Fruit fly (Drosophila melanogaster) whole organism, embryonic: ENCODE data around the gene CG31661.

Experiments
- Antp ChIP-seq: fragments of 200-800 bp; sonication (Bioruptor generic); optimal IDR thresholded peaks from 3 replicates; lab custom pipeline; 2016; ENCODE audit warnings: missing biosample characterization, missing genetic modification characterization
- Bgb ChIP-seq: fragments of 200-800 bp; sonication (Bioruptor generic); IDR thresholded peaks from 2 replicates; pipeline ENCODE4 v1.3.6; 2022; ENCODE audit warnings: missing biosample characterization, missing genetic modification characterization; ENCODE audit not compliant: partially characterized antibody
- CG10366 ChIP-seq: fragments of 200-800 bp; sonication (Bioruptor generic); IDR thresholded peaks from 2 replicates; pipeline ENCODE4 v1.3.6; 2022; ENCODE audit warnings: missing biosample characterization, missing genetic modification characterization
- CG11085 ChIP-seq: fragments of 200-800 bp; sonication (Bioruptor generic); IDR thresholded peaks from 2 replicates; pipeline ENCODE4 v1.3.6; 2022; ENCODE audit warnings: missing biosample characterization, missing genetic modification characterization
- CG11247 ChIP-seq: fragments of 200-800 bp; sonication (Bioruptor generic); IDR thresholded peaks from 2 replicates; pipeline ENCODE4 v1.3.6; 2022; ENCODE audit warnings: missing biosample characterization, missing genetic modification characterization
- CG11456 ChIP-seq: fragments of 200-800 bp; sonication (Bioruptor generic); IDR thresholded peaks from 3 replicates; pipeline ENCODE4 v1.3.6; 2022; ENCODE audit warnings: missing biosample characterization, missing genetic modification characterization
- CG12155 ChIP-seq: fragments of 200-800 bp; sonication (Bioruptor generic); optimal IDR thresholded peaks from 3 replicates; lab custom pipeline; 2016; ENCODE audit warnings: missing biosample characterization, missing genetic modification characterization
- CG14860 ChIP-seq: fragments of 200-800 bp; sonication (Bioruptor generic); IDR thresholded peaks from 3 replicates; pipeline ENCODE4 v1.3.6; 2022; ENCODE audit warnings: missing biosample characterization, missing genetic modification characterization; ENCODE audit not compliant: partially characterized antibody
- CG15073 ChIP-seq: fragments of 200-800 bp; sonication (Bioruptor generic); optimal IDR thresholded peaks from 2 replicates; lab custom pipeline; 2016; ENCODE audit warnings: missing biosample characterization, missing genetic modification characterization
- CG15479 ChIP-seq: fragments of 200-800 bp; sonication (Bioruptor generic); optimal IDR thresholded peaks from 3 replicates; lab custom pipeline; 2019; ENCODE audit warnings: missing biosample characterization, mild to moderate bottlenecking, missing genetic modification characterization, moderate library complexity
- CG2889 ChIP-seq: fragments of 200-800 bp; sonication (Bioruptor generic); IDR thresholded peaks from 3 replicates; pipeline ENCODE4 v1.3.6; 2022; ENCODE audit warnings: missing biosample characterization, missing genetic modification characterization
- CG30020 ChIP-seq: fragments of 200-800 bp; optimal IDR thresholded peaks from 2 replicates; lab custom pipeline; 2019; ENCODE audit warnings: missing biosample characterization, mild to moderate bottlenecking, missing genetic modification characterization, moderate library complexity
- CG3065 ChIP-seq: fragments of 200-800 bp; sonication (Bioruptor generic); optimal IDR thresholded peaks from 2 replicates; lab custom pipeline; 2016; ENCODE audit warnings: missing biosample characterization, missing genetic modification characterization
- CG31441 ChIP-seq: fragments of 200-800 bp; sonication (Bioruptor generic); IDR thresholded peaks from 2 replicates; pipeline ENCODE4 v1.3.6; 2022; ENCODE audit warnings: missing biosample characterization, missing genetic modification characterization
- CG3163 ChIP-seq: fragments of 200-800 bp; sonication (Bioruptor generic); optimal IDR thresholded peaks from 3 replicates; lab custom pipeline; 2016; ENCODE audit warnings: missing biosample characterization, missing genetic modification characterization
- CG32772 ChIP-seq: fragments of 200-800 bp; sonication (Bioruptor generic); IDR thresholded peaks from 2 replicates; pipeline ENCODE4 v1.3.6; 2022; ENCODE audit warnings: missing biosample characterization, missing genetic modification characterization
- CG33213 ChIP-seq: fragments of 200-800 bp; sonication (Bioruptor generic); optimal IDR thresholded peaks from 3 replicates; lab custom pipeline; 2016; ENCODE audit warnings: missing biosample characterization, missing genetic modification characterization
- CG3847 ChIP-seq: fragments of 200-800 bp; sonication (Bioruptor generic); IDR thresholded peaks from 2 replicates; pipeline ENCODE4 v1.3.6; 2022; ENCODE audit warnings: missing biosample characterization, missing genetic modification characterization
- CG4404 ChIP-seq: fragments of 200-800 bp; sonication (Bioruptor generic); IDR thresholded peaks from 2 replicates; pipeline ENCODE4 v1.3.6; 2022; ENCODE audit warnings: missing biosample characterization, missing genetic modification characterization
- CG5953 ChIP-seq: fragments of 200-800 bp; sonication (Bioruptor generic); IDR thresholded peaks from 2 replicates; pipeline ENCODE4 v1.3.6; 2022; ENCODE audit warnings: missing biosample characterization, missing genetic modification characterization
- CG6689 ChIP-seq: fragments of 200-800 bp; sonication (Bioruptor generic); IDR thresholded peaks from 2 replicates; pipeline ENCODE4 v1.3.6; 2022; ENCODE audit warnings: missing biosample characterization, missing genetic modification characterization
- CG7357 ChIP-seq: fragments of 200-800 bp; sonication (Bioruptor generic); IDR thresholded peaks from 3 replicates; pipeline ENCODE4 v1.3.6; 2022; ENCODE audit warnings: missing biosample characterization, missing genetic modification characterization
- Dad ChIP-seq: fragments of 200-800 bp; sonication (Bioruptor generic); optimal IDR thresholded peaks from 3 replicates; lab custom pipeline; 2016; ENCODE audit warnings: missing biosample characterization, missing genetic modification characterization
- Dbx ChIP-seq: fragments of 200-800 bp; sonication (Bioruptor generic); IDR thresholded peaks from 3 replicates; pipeline ENCODE4 v1.3.6; 2022; ENCODE audit warnings: missing biosample characterization, missing genetic modification characterization
- Ets97D ChIP-seq: fragments of 200-800 bp; sonication (Bioruptor generic); optimal IDR thresholded peaks from 3 replicates; lab custom pipeline; 2016; ENCODE audit warnings: missing biosample characterization, missing genetic modification characterization
- H15 ChIP-seq: fragments of 200-800 bp; sonication (Bioruptor generic); IDR thresholded peaks from 3 replicates; pipeline ENCODE4 v1.3.6; 2022; ENCODE audit warnings: missing biosample characterization, missing genetic modification characterization
- Med ChIP-seq: fragments of 200-800 bp; sonication (Bioruptor generic); peaks from one replicate; lab custom pipeline; 2016; ENCODE audit warnings: missing biosample characterization, missing genetic modification characterization, mild to moderate bottlenecking, inconsistent platforms, moderate library complexity
- Stat92E ChIP-seq, 3 experiments: fragments of >200 bp in 2 of 3; fragments of 200-800 bp in 1 of 3; sonication (Bioruptor generic) in 1 of 3; optimal IDR thresholded peaks; 2 replicates each; lab custom pipeline; 2017 to 2019; ENCODE audit warnings: missing biosample characterization in 3 of 3, missing genetic modification characterization in 3 of 3, mild to moderate bottlenecking in 1 of 3, moderate library complexity in 1 of 3
- amos ChIP-seq: fragments of 200-800 bp; sonication (Bioruptor generic); IDR thresholded peaks from 2 replicates; pipeline ENCODE4 v1.3.6; 2022; ENCODE audit warnings: missing biosample characterization, missing genetic modification characterization; ENCODE audit not compliant: partially characterized antibody
- ash1 ChIP-seq: fragments of 200-800 bp; sonication (Bioruptor generic); optimal IDR thresholded peaks from 2 replicates; lab custom pipeline; 2018; ENCODE audit warnings: missing biosample characterization, mild to moderate bottlenecking, missing genetic modification characterization
- bigmax ChIP-seq: fragments of 200-800 bp; sonication (Bioruptor generic); optimal IDR thresholded peaks from 2 replicates; lab custom pipeline; 2018; ENCODE audit warnings: missing biosample characterization, mild to moderate bottlenecking, missing genetic modification characterization
- bowl ChIP-seq: fragments of 200-800 bp; sonication (Bioruptor generic); IDR thresholded peaks from 2 replicates; pipeline ENCODE4 v1.3.6; 2022; ENCODE audit warnings: missing biosample characterization, missing genetic modification characterization
- cato ChIP-seq: fragments of 200-800 bp; sonication (Bioruptor generic); optimal IDR thresholded peaks from 2 replicates; lab custom pipeline; 2016; ENCODE audit warnings: missing biosample characterization, missing genetic modification characterization, borderline replicate concordance
- cg ChIP-seq: fragments of 200-800 bp; sonication (Bioruptor generic); optimal IDR thresholded peaks from 3 replicates; lab custom pipeline; 2019; ENCODE audit warnings: missing biosample characterization, mild to moderate bottlenecking, missing genetic modification characterization, moderate library complexity
- croc ChIP-seq: fragments of 200-800 bp; sonication (Bioruptor generic); conservative IDR thresholded peaks from 3 replicates; pipeline ENCODE4 v1.3.6; 2022; ENCODE audit warnings: missing biosample characterization, missing genetic modification characterization
- crp ChIP-seq, 2 experiments: fragments of 200-800 bp; sonication (Bioruptor generic); optimal IDR thresholded peaks; 2 replicates in 1 of 2; 3 replicates in 1 of 2; lab custom pipeline; 2017; ENCODE audit warnings: missing biosample characterization in 2 of 2, missing genetic modification characterization in 2 of 2, mild to moderate bottlenecking in 1 of 2, moderate library complexity in 1 of 2
- da ChIP-seq: fragments of 200-800 bp; sonication (Bioruptor generic); optimal IDR thresholded peaks from 2 replicates; lab custom pipeline; 2016; ENCODE audit warnings: missing biosample characterization, missing genetic modification characterization
- dmrt99B ChIP-seq: fragments of 200-800 bp; sonication (Bioruptor generic); optimal IDR thresholded peaks from 2 replicates; lab custom pipeline; 2018; ENCODE audit warnings: missing biosample characterization, mild to moderate bottlenecking, missing genetic modification characterization, moderate library complexity
- gsb ChIP-seq: fragments of 200-800 bp; sonication (Bioruptor generic); IDR thresholded peaks from 2 replicates; pipeline ENCODE4 v1.3.6; 2022; ENCODE audit warnings: missing biosample characterization, missing genetic modification characterization
- her ChIP-seq: fragments of 200-800 bp; sonication (Bioruptor generic); optimal IDR thresholded peaks from 2 replicates; lab custom pipeline; 2016; ENCODE audit warnings: missing biosample characterization, missing genetic modification characterization
- hth ChIP-seq: fragments of >200 bp; optimal IDR thresholded peaks from 2 replicates; lab custom pipeline; 2017; ENCODE audit warnings: inconsistent platforms
- jing ChIP-seq: fragments of 200-800 bp; sonication (Bioruptor generic); optimal IDR thresholded peaks from 2 replicates; lab custom pipeline; 2018; ENCODE audit warnings: missing biosample characterization, mild to moderate bottlenecking, missing genetic modification characterization
- kah ChIP-seq: fragments of 200-800 bp; sonication (Bioruptor generic); optimal IDR thresholded peaks from 2 replicates; lab custom pipeline; 2018; ENCODE audit warnings: missing biosample characterization, mild to moderate bottlenecking, missing genetic modification characterization
- knrl ChIP-seq: fragments of 200-800 bp; sonication (Bioruptor generic); IDR thresholded peaks from 3 replicates; pipeline ENCODE4 v1.3.6; 2022; ENCODE audit warnings: missing biosample characterization, missing genetic modification characterization; ENCODE audit not compliant: partially characterized antibody
- lab ChIP-seq: fragments of 200-800 bp; sonication (Bioruptor generic); optimal IDR thresholded peaks from 3 replicates; lab custom pipeline; 2017; ENCODE audit warnings: missing biosample characterization, missing genetic modification characterization, mild to moderate bottlenecking, moderate library complexity, missing genetic modification reagents
- luna ChIP-seq: fragments of 200-800 bp; sonication (Bioruptor generic); optimal IDR thresholded peaks from 2 replicates; lab custom pipeline; 2016; ENCODE audit warnings: missing biosample characterization, missing genetic modification characterization
- maf-S ChIP-seq: fragments of 200-800 bp; sonication (Bioruptor generic); optimal IDR thresholded peaks from 2 replicates; lab custom pipeline; 2016; ENCODE audit warnings: missing biosample characterization, missing genetic modification characterization
- nau ChIP-seq: fragments of 200-800 bp; sonication (Bioruptor generic); optimal IDR thresholded peaks from 3 replicates; lab custom pipeline; 2017; ENCODE audit warnings: missing biosample characterization, mild to moderate bottlenecking, missing genetic modification characterization, missing genetic modification reagents
- pnt ChIP-seq: fragments of 200-800 bp; sonication (Bioruptor generic); optimal IDR thresholded peaks from 3 replicates; lab custom pipeline; 2016; ENCODE audit warnings: missing biosample characterization, missing genetic modification characterization
- ranshi ChIP-seq: fragments of 200-800 bp; sonication (Bioruptor generic); IDR thresholded peaks from 2 replicates; pipeline ENCODE4 v1.3.6; 2022; ENCODE audit warnings: missing biosample characterization, missing genetic modification characterization
- tx ChIP-seq: fragments of 200-800 bp; sonication (Bioruptor generic); optimal IDR thresholded peaks from 2 replicates; lab custom pipeline; 2016; ENCODE audit warnings: missing biosample characterization, missing genetic modification characterization
- vvl ChIP-seq: fragments of 200-800 bp; sonication (Bioruptor generic); IDR thresholded peaks from 2 replicates; pipeline ENCODE4 v1.3.6; 2022; ENCODE audit warnings: missing biosample characterization, missing genetic modification characterization
- yki ChIP-seq: fragments of >200 bp; optimal IDR thresholded peaks from 3 replicates; lab custom pipeline; 2018

Gene CG31661

DNA sequence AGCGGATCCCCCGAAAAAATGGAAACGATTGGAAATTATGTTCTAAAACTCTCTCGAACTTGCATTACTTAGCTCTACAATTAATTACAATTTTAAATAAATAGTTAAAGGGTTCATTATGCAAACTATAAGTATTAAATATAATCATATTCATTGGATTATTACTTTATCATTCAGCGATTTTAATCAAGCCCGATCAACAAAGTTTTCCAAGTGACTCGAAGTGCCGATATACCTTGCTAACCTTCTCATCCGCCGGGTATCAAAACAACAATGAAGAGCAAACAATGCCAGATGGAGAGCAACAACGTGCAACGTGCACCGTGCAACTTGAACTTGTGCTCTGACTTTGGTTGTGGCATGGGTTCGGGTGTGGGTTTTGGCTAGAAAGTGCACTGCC, 40.7 kb upstream of the CG31661 start (continued):
- TF ChIP-seq CG33213 (GFP tag; lab: Kevin White, UChicago) (no peak), tx (no peak), CG15479 (GFP tag; lab: Kevin White, UChicago) (no peak), CG3847 (GFP tag; lab: Robert Waterston, UW) (0 out of 2 replicates have a peak, but pooled peaks have one; percentile 17), ranshi (GFP tag; lab: Robert Waterston, UW) (peak; percentile 36; the same call in 1 of the 2 replicates), Bgb (no peak), kah (GFP tag; lab: Kevin White, UChicago) (no peak), CG4404 (peak; percentile 78), da (GFP tag; lab: Kevin White, UChicago) (no peak), CG32772 (GFP tag; lab: Robert Waterston, UW) (peak; percentile 61), H15 (peak; percentile 36; the same call in 1 of the 3 replicates), yki (no peak), CG15073 (GFP tag; lab: Kevin White, UChicago) (no peak), CG6689 (GFP tag; lab: Robert Waterston, UW) (peak; percentile 63), cg (GFP tag; lab: Kevin White, UChicago) (no peak), CG3163 (GFP tag; lab: Kevin White, UChicago) (no peak), CG11247 (GFP tag; lab: Robert Waterston, UW) (no peak), CG14860 (GFP tag; lab: Robert Waterston, UW) (no peak), ash1 (no peak), nau (GFP tag; lab: Kevin White, UChicago) (no peak), vvl (peak; percentile 82), CG10366 (GFP tag; lab: Robert Waterston, UW) (peak; percentile 51), CG5953 (GFP tag; lab: Robert Waterston, UW) (0 out of 2 replicates have a peak, but pooled peaks have one; percentile 9), cato (no peak), jing (no peak), lab (GFP tag; lab: Kevin White, UChicago) (peak; percentile 18), bigmax (GFP tag; lab: Kevin White, UChicago) (no peak), luna (GFP tag; lab: Kevin White, UChicago) (no peak), her (GFP tag; lab: Kevin White, UChicago) (no peak), pnt (GFP tag; lab: Kevin White, UChicago) (no peak), Antp (GFP tag; lab: Kevin White, UChicago) (no peak), knrl (GFP tag; lab: Robert Waterston, UW) (no peak), CG3065 (no peak), CG2889 (GFP tag; lab: Robert Waterston, UW) (no peak), dmrt99B (tag; lab: Kevin White, UChicago) (peak; percentile 58), Dbx (GFP tag; lab: Robert Waterston, UW) (no peak), maf-S (GFP tag; lab: Kevin White, UChicago) (no peak), CG11456 (GFP tag; lab: Robert Waterston, UW) (no peak), hth (no peak), Med (GFP tag; lab: Kevin White, UChicago) (peak; percentile 63), Ets97D (GFP tag; lab: Kevin White, UChicago) (no peak), bowl (GFP tag; lab: Robert Waterston, UW) (no peak), Stat92E (GFP tag; optimal IDR thresholded peaks at IDR 0.05; lab: Kevin White, UChicago) (peak in 1 of 3 experiments; percentile 42), crp (GFP tag; optimal IDR thresholded peaks at IDR 0.05; lab: Kevin White, UChicago) (no peak), CG30020 (tag; lab: Kevin White, UChicago) (no peak), gsb (GFP tag; lab: Robert Waterston, UW) (no peak), CG12155 (GFP tag; lab: Kevin White, UChicago) (no peak), CG7357 (GFP tag; lab: Robert Waterston, UW) (no peak), amos (GFP tag; lab: Robert Waterston, UW) (no peak), Dad (GFP tag; lab: Kevin White, UChicago) (no peak), CG31441 (GFP tag; lab: Robert Waterston, UW) (peak; percentile 68), croc (peak; percentile 67), CG11085 (GFP tag; lab: Robert Waterston, UW) (no peak)
